Worm (Caenorhabditis elegans) whole organism, L4 larva: ENCODE data around the gene K09D9.14.
"Not testable (repeated sequence)": the region's sequence is repeated elsewhere in the genome, so short reads cannot be mapped to it uniquely, and the experiment has no call there.

Experiments used
- F49E8.2 ChIP-seq: sonication (generic microtip); optimal IDR thresholded peaks from 2 replicates; lab custom pipeline; 2016; ENCODE audit warnings: missing compliant biosample characterization, mild to moderate bottlenecking, missing genetic modification characterization, borderline replicate concordance
- R02D3.7 ChIP-seq: fragments of 150-350 bp; sonication (generic microtip); optimal IDR thresholded peaks from 3 replicates; lab custom pipeline; 2014; ENCODE audit warnings: missing biosample characterization, missing genetic modification characterization
- T20F7.1 ChIP-seq: fragments of 200-800 bp; sonication (Bioruptor generic); optimal IDR thresholded peaks from 2 replicates; lab custom pipeline; 2018; ENCODE audit warnings: mild to moderate bottlenecking, missing genetic modification characterization, missing compliant biosample characterization
- ceh-20 ChIP-seq: fragments of 200-800 bp; sonication (Bioruptor generic); IDR thresholded peaks from 2 replicates; pipeline ENCODE4 v1.3.6; 2022; ENCODE audit warnings: missing genetic modification reagents, missing genetic modification characterization, missing compliant biosample characterization
- ceh-44 ChIP-seq: fragments of 200-800 bp; sonication (Bioruptor generic); IDR thresholded peaks from 2 replicates; pipeline ENCODE4 v1.3.6; 2022; ENCODE audit warnings: missing genetic modification reagents, missing genetic modification characterization, missing compliant biosample characterization
- ctbp-1 ChIP-seq: fragments of 200-800 bp; sonication (Bioruptor generic); IDR thresholded peaks from 2 replicates; pipeline ENCODE4 v1.3.6; 2022; ENCODE audit warnings: missing genetic modification reagents, missing genetic modification characterization, missing compliant biosample characterization
- dmd-6 ChIP-seq: fragments of 200-800 bp; sonication (Bioruptor generic); IDR thresholded peaks from 2 replicates; pipeline ENCODE4 v1.3.6; 2022; ENCODE audit warnings: missing genetic modification reagents, missing genetic modification characterization, missing compliant biosample characterization
- dmd-9 ChIP-seq: fragments of 200-800 bp; sonication (Bioruptor generic); IDR thresholded peaks from 2 replicates; pipeline ENCODE4 v1.3.6; 2022; ENCODE audit warnings: missing genetic modification reagents, missing genetic modification characterization, missing compliant biosample characterization
- dve-1 ChIP-seq: sonication (generic microtip); optimal IDR thresholded peaks from 2 replicates; lab custom pipeline; 2017; ENCODE audit warnings: antibody characterized with exemption, mild to moderate bottlenecking, missing genetic modification characterization, missing compliant biosample characterization; ENCODE audit not compliant: insufficient read depth
- egl-27 ChIP-seq: sonication (generic microtip); optimal IDR thresholded peaks from 3 replicates; lab custom pipeline; 2017; ENCODE audit warnings: missing biosample characterization, missing genetic modification reagents, missing genetic modification characterization
- hlh-30 ChIP-seq: sonication (generic microtip); optimal IDR thresholded peaks from 2 replicates; lab custom pipeline; 2017; ENCODE audit warnings: antibody characterized with exemption, mild to moderate bottlenecking, missing genetic modification characterization, missing compliant biosample characterization; ENCODE audit not compliant: insufficient read depth
- hmg-1.1 ChIP-seq: fragments of 200-800 bp; sonication (Bioruptor generic); IDR thresholded peaks from 2 replicates; pipeline ENCODE4 v1.3.6; 2022; ENCODE audit warnings: missing genetic modification reagents, missing genetic modification characterization, missing compliant biosample characterization
- lin-13 ChIP-seq: fragments of 150-350 bp; optimal IDR thresholded peaks from 2 replicates; lab custom pipeline; 2014; ENCODE audit warnings: missing biosample characterization, missing genetic modification reagents, missing genetic modification characterization
- lin-29 ChIP-seq: fragments of 200-800 bp; sonication (Bioruptor generic); IDR thresholded peaks from 2 replicates; pipeline ENCODE4 v1.3.6; 2022; ENCODE audit warnings: missing genetic modification reagents, missing genetic modification characterization, missing compliant biosample characterization
- lin-38 ChIP-seq: fragments of 200-800 bp; sonication (Bioruptor generic); IDR thresholded peaks from 2 replicates; pipeline ENCODE4 v1.3.6; 2022; ENCODE audit warnings: missing genetic modification reagents, missing genetic modification characterization, missing compliant biosample characterization
- lsy-2 ChIP-seq, 2 experiments: fragments of 150-350 bp in 1 of 2; sonication (generic microtip) in 1 of 2; optimal IDR thresholded peaks; 2 replicates each; lab custom pipeline; 2014 to 2017; ENCODE audit warnings: missing biosample characterization in 2 of 2, missing genetic modification characterization in 2 of 2
- madf-9 ChIP-seq: fragments of 200-800 bp; sonication (Bioruptor generic); conservative IDR thresholded peaks from 2 replicates; pipeline ENCODE4 v1.3.6; 2022; ENCODE audit warnings: missing genetic modification reagents, missing genetic modification characterization, missing compliant biosample characterization
- mxl-3 ChIP-seq: fragments of 200-800 bp; sonication (Bioruptor generic); optimal IDR thresholded peaks from 2 replicates; lab custom pipeline; 2018; ENCODE audit warnings: mild to moderate bottlenecking, missing genetic modification characterization, missing compliant biosample characterization
- nhr-28 ChIP-seq: fragments of 150-350 bp; optimal IDR thresholded peaks from 2 replicates; lab custom pipeline; 2014; ENCODE audit warnings: missing biosample characterization, missing genetic modification characterization
- nhr-42 ChIP-seq: fragments of 200-800 bp; sonication (Bioruptor generic); IDR thresholded peaks from 2 replicates; pipeline ENCODE4 v1.3.6; 2022; ENCODE audit warnings: missing genetic modification characterization, missing compliant biosample characterization
- pha-4 ChIP-seq, 2 experiments: fragments of 150-350 bp in 1 of 2; fragments of 200-800 bp in 1 of 2; sonication (Bioruptor generic) in 1 of 2; IDR thresholded peaks in 1 of 2; optimal IDR thresholded peaks in 1 of 2; 2 replicates each; pipeline versions ENCODE4 v1.3.6 to Lab custom; 2014 to 2022; ENCODE audit warnings: missing genetic modification characterization in 2 of 2, missing genetic modification reagents in 2 of 2, missing biosample characterization in 1 of 2, missing compliant biosample characterization in 1 of 2
- rbr-2 ChIP-seq: sonication (generic microtip); optimal IDR thresholded peaks from 2 replicates; lab custom pipeline; 2016; ENCODE audit warnings: missing genotype, missing genetic modification characterization, missing compliant biosample characterization
- skn-1 ChIP-seq: fragments of 150-350 bp; optimal IDR thresholded peaks from 2 replicates; lab custom pipeline; 2014; ENCODE audit warnings: missing biosample characterization, missing genetic modification characterization
- snpc-1.2 ChIP-seq: fragments of 200-800 bp; sonication (Bioruptor generic); IDR thresholded peaks from 2 replicates; pipeline ENCODE4 v1.3.6; 2022; ENCODE audit warnings: missing genetic modification reagents, missing genetic modification characterization, missing compliant biosample characterization
- unc-62 ChIP-seq, 3 experiments: fragments of 150-350 bp in 1 of 3; sonication (generic microtip); optimal IDR thresholded peaks in 2 of 3; peaks in 1 of 3; 1 replicate in 1 of 3; 2 replicates in 2 of 3; lab custom pipeline; 2014 to 2017; ENCODE audit warnings: missing biosample characterization in 3 of 3, missing genetic modification characterization in 3 of 3, missing genetic modification reagents in 3 of 3, missing genotype in 1 of 3
- vab-7 ChIP-seq: fragments of 200-800 bp; sonication (Bioruptor generic); IDR thresholded peaks from 2 replicates; pipeline ENCODE4 v1.3.6; 2022; ENCODE audit warnings: missing genetic modification reagents, missing genetic modification characterization, missing compliant biosample characterization
- zag-1 ChIP-seq: fragments of 150-350 bp; optimal IDR thresholded peaks from 2 replicates; lab custom pipeline; 2014; ENCODE audit warnings: missing biosample characterization, missing genetic modification characterization

The K09D9.14 gene

ce11 chrV:4021776-4022175, at the start of gene K09D9.14:
Gene K09D9.14, minus strand, starts transcription at chrV:4021876.
- TF ChIP-seq lin-13 (no peak), skn-1 (tag; lab: Kevin White, UChicago) (no peak), zag-1 (tag; lab: Kevin White, UChicago) (no peak), F49E8.2 (no peak), R02D3.7 (no peak), T20F7.1 (GFP tag; lab: Kevin White, UChicago) (no peak)

- peak; percentile 83 for TF ChIP-seq lin-38 (GFP tag; lab: Robert Waterston, UW)
Observed at ce11 chrV:4067876-4068275, 46.2 kb upstream of the K09D9.14 start.

ce11 chrV:4066143-4066542, 44.5 kb upstream of the K09D9.14 start:
- peak; percentile 85 for TF ChIP-seq lin-38 (GFP tag; lab: Robert Waterston, UW)

ce11 chrV:4063559-4064164, 42.0 kb upstream of the K09D9.14 start:
- peak; percentile 61; the same call in 1 of the 2 replicates for TF ChIP-seq pha-4 (GFP tag; IDR thresholded peaks at IDR 0.05; lab: Robert Waterston, UW)
- TF ChIP-seq pha-4 (tag; optimal IDR thresholded peaks at IDR 0.05; lab: Kevin White, UChicago) = not testable (repeated sequence)
- TF ChIP-seq lsy-2 (tag; optimal IDR thresholded peaks at IDR 0.05; lab: Kevin White, UChicago) = peak in 1 of 2 experiments; percentile 0
- peak; percentile 81; the same call in 1 of the 2 replicates for TF ChIP-seq ceh-20 (GFP tag; lab: Robert Waterston, UW)
- peak; percentile 70 for TF ChIP-seq dmd-6 (GFP tag; lab: Robert Waterston, UW)
- peak; percentile 33; the same call in 1 of the 2 replicates for TF ChIP-seq madf-9
- peak; percentile 87; the same call in 1 of the 2 replicates for TF ChIP-seq ctbp-1 (GFP tag; lab: Robert Waterston, UW)
- peak; percentile 98 for TF ChIP-seq lin-38 (GFP tag; lab: Robert Waterston, UW)
- peak; percentile 40 for TF ChIP-seq rbr-2
- TF ChIP-seq vab-7 (GFP tag; lab: Robert Waterston, UW) = peak; percentile 63
- TF ChIP-seq snpc-1.2 (GFP tag; lab: Robert Waterston, UW) = peak; percentile 38; the same call in 1 of the 2 replicates
- peak; percentile 39; the same call in 1 of the 2 replicates for TF ChIP-seq ceh-44 (GFP tag; lab: Robert Waterston, UW)
- 0 out of 2 replicates have a peak, but pooled peaks have one; percentile 39 for TF ChIP-seq dmd-9 (GFP tag; lab: Robert Waterston, UW)
- peak; percentile 77; the same call in 1 of the 2 replicates for TF ChIP-seq lin-29
- TF ChIP-seq nhr-42 = peak; percentile 86

- TF ChIP-seq zag-1 (tag; lab: Kevin White, UChicago) (no peak), egl-27 (tag; lab: Kevin White, UChicago) (no peak), unc-62 (GFP tag; optimal IDR thresholded peaks at IDR 0.05 in 1 of 2; lab: Kevin White, UChicago) (peak in 1 of 2 experiments; percentile 93), unc-62 (tag; optimal IDR thresholded peaks at IDR 0.05; lab: Kevin White, UChicago) (no peak), dmd-9 (GFP tag; lab: Robert Waterston, UW) (no peak), hlh-30 (no peak)
Observed at ce11 chrV:4056203-4056602, 34.5 kb upstream of the K09D9.14 start.

- TF ChIP-seq nhr-28 (no peak), hmg-1.1 (GFP tag; lab: Robert Waterston, UW) (no peak), mxl-3 (GFP tag; lab: Kevin White, UChicago) (no peak), dve-1 (no peak)
Observed at ce11 chrV:4055025-4055424, 33.3 kb upstream of the K09D9.14 start, which contains the start of gene djr-1.2. Gene djr-1.2, minus strand, starts transcription at chrV:4055125.
